Worm (Caenorhabditis elegans) whole organism, early embryonic: ENCODE measurements around the gene btbd-10.
"Not testable (repeated sequence)": the region's sequence is repeated elsewhere in the genome, so short reads cannot be mapped to it uniquely, and the experiment has no call there.

Experiments used
- ama-1 ChIP-seq: fragments of 150-350 bp; optimal IDR thresholded peaks from 2 replicates; lab custom pipeline; 2014
- hmbx-1 ChIP-seq: sonication (generic microtip); optimal IDR thresholded peaks from 2 replicates; lab custom pipeline; 2016; ENCODE audit warnings: mild to moderate bottlenecking, missing genetic modification characterization, missing compliant biosample characterization
- hmg-4 ChIP-seq: fragments of 200-800 bp; sonication (Bioruptor generic); optimal IDR thresholded peaks from 2 replicates; lab custom pipeline; 2018; ENCODE audit warnings: mild to moderate bottlenecking, missing genetic modification characterization, missing compliant biosample characterization

ce11 chrII:4903696-4904095, 1.1 kb upstream of the btbd-10 start, which contains the start of gene sgt-1:
- TF ChIP-seq ama-1 (lab: Kevin White, UChicago); hmbx-1 (tag; lab: Kevin White, UChicago); hmg-4 (GFP tag; lab: Kevin White, UChicago): not testable (repeated sequence)
